Worm (Caenorhabditis elegans) whole organism, late embryonic: ENCODE data around the gene abhd-3.2.

Source experiments
- K09A11.1 ChIP-seq: sonication (generic microtip); optimal IDR thresholded peaks from 2 replicates; lab custom pipeline; 2017; ENCODE audit warnings: antibody characterized with exemption, mild to moderate bottlenecking, missing genetic modification characterization, missing compliant biosample characterization; ENCODE audit not compliant: insufficient read depth
- ahr-1 ChIP-seq: sonication (generic microtip); optimal IDR thresholded peaks from 2 replicates; lab custom pipeline; 2016; ENCODE audit warnings: missing genetic modification characterization, missing compliant biosample characterization
- ceh-14 ChIP-seq: sonication (generic microtip); optimal IDR thresholded peaks from 2 replicates; lab custom pipeline; 2016; ENCODE audit warnings: missing genotype, missing genetic modification characterization, missing compliant biosample characterization
- ceh-18 ChIP-seq: sonication (generic microtip); optimal IDR thresholded peaks from 2 replicates; lab custom pipeline; 2016; ENCODE audit warnings: missing genetic modification characterization, missing compliant biosample characterization
- ceh-19 ChIP-seq: fragments of 200-800 bp; sonication (Bioruptor generic); optimal IDR thresholded peaks from 2 replicates; lab custom pipeline; 2018; ENCODE audit warnings: mild to moderate bottlenecking, missing genetic modification characterization, missing compliant biosample characterization
- ceh-22 ChIP-seq: sonication (generic microtip); optimal IDR thresholded peaks from 2 replicates; lab custom pipeline; 2017; ENCODE audit warnings: missing biosample characterization, missing genetic modification characterization
- ceh-31 ChIP-seq: sonication (generic microtip); optimal IDR thresholded peaks from 2 replicates; lab custom pipeline; 2016; ENCODE audit warnings: missing genetic modification characterization, missing compliant biosample characterization
- ceh-34 ChIP-seq: sonication (generic microtip); optimal IDR thresholded peaks from 2 replicates; lab custom pipeline; 2016; ENCODE audit warnings: mild to moderate bottlenecking, missing genetic modification characterization, missing compliant biosample characterization
- ceh-45 ChIP-seq: fragments of 200-800 bp; sonication (Bioruptor generic); IDR thresholded peaks from 2 replicates; pipeline ENCODE4 v1.3.6; 2022; ENCODE audit warnings: missing genetic modification reagents, missing genetic modification characterization, missing compliant biosample characterization
- ceh-48 ChIP-seq: sonication (generic microtip); optimal IDR thresholded peaks from 2 replicates; lab custom pipeline; 2016; ENCODE audit warnings: missing genetic modification characterization, inconsistent platforms, missing compliant biosample characterization
- ets-4 ChIP-seq: sonication (generic microtip); optimal IDR thresholded peaks from 2 replicates; lab custom pipeline; 2016; ENCODE audit warnings: missing genetic modification characterization, missing compliant biosample characterization
- eyg-1 ChIP-seq: sonication (generic microtip); optimal IDR thresholded peaks from 2 replicates; lab custom pipeline; 2016; ENCODE audit warnings: missing genotype, missing genetic modification characterization, missing compliant biosample characterization
- fax-1 ChIP-seq: sonication (generic microtip); optimal IDR thresholded peaks from 2 replicates; lab custom pipeline; 2016; ENCODE audit warnings: missing genotype, missing genetic modification characterization, missing compliant biosample characterization
- gmeb-2 ChIP-seq: sonication (generic microtip); optimal IDR thresholded peaks from 2 replicates; lab custom pipeline; 2016; ENCODE audit warnings: missing genetic modification characterization, inconsistent platforms, missing compliant biosample characterization
- hlh-15 ChIP-seq: sonication (generic microtip); optimal IDR thresholded peaks from 2 replicates; lab custom pipeline; 2016; ENCODE audit warnings: missing genetic modification characterization, missing compliant biosample characterization
- hlh-30 ChIP-seq: sonication (generic microtip); optimal IDR thresholded peaks from 2 replicates; lab custom pipeline; 2017; ENCODE audit warnings: antibody characterized with exemption, missing genetic modification characterization, missing compliant biosample characterization; ENCODE audit not compliant: insufficient read depth
- hlh-6 ChIP-seq: sonication (generic microtip); optimal IDR thresholded peaks from 2 replicates; lab custom pipeline; 2016; ENCODE audit warnings: missing genotype, missing genetic modification characterization, missing compliant biosample characterization
- hlh-8 ChIP-seq: sonication (generic microtip); optimal IDR thresholded peaks from 2 replicates; lab custom pipeline; 2016; ENCODE audit warnings: missing genotype, missing genetic modification characterization, missing compliant biosample characterization
- madf-2 ChIP-seq: sonication (generic microtip); optimal IDR thresholded peaks from 2 replicates; lab custom pipeline; 2017; ENCODE audit warnings: missing genetic modification characterization, missing compliant biosample characterization
- nfya-1 ChIP-seq: sonication (generic microtip); optimal IDR thresholded peaks from 2 replicates; lab custom pipeline; 2017; ENCODE audit warnings: missing genetic modification characterization, mild to moderate bottlenecking, missing compliant biosample characterization, antibody characterized with exemption, moderate library complexity
- nhr-11 ChIP-seq: fragments of 150-350 bp; optimal IDR thresholded peaks from 2 replicates; lab custom pipeline; 2014; ENCODE audit warnings: missing biosample characterization, missing genetic modification characterization
- npax-4 ChIP-seq: sonication (generic microtip); optimal IDR thresholded peaks from 2 replicates; lab custom pipeline; 2016; ENCODE audit warnings: missing genetic modification characterization, missing compliant biosample characterization
- odd-2 ChIP-seq: sonication (generic microtip); optimal IDR thresholded peaks from 2 replicates; lab custom pipeline; 2017; ENCODE audit warnings: antibody characterized with exemption, mild to moderate bottlenecking, missing genetic modification characterization, missing compliant biosample characterization
- pag-3 ChIP-seq: sonication (generic microtip); optimal IDR thresholded peaks from 2 replicates; lab custom pipeline; 2016; ENCODE audit warnings: missing compliant biosample characterization, missing genetic modification characterization, borderline replicate concordance
- pax-1 ChIP-seq: fragments of 150-350 bp; optimal IDR thresholded peaks from 2 replicates; lab custom pipeline; 2014; ENCODE audit warnings: missing biosample characterization, missing genetic modification characterization
- pha-2 ChIP-seq: sonication (generic microtip); optimal IDR thresholded peaks from 2 replicates; lab custom pipeline; 2017; ENCODE audit warnings: mild to moderate bottlenecking, missing genetic modification characterization, missing compliant biosample characterization
- ref-2 ChIP-seq: sonication (generic microtip); optimal IDR thresholded peaks from 2 replicates; lab custom pipeline; 2016; ENCODE audit warnings: missing genetic modification characterization, missing compliant biosample characterization
- rnt-1 ChIP-seq: sonication (generic microtip); optimal IDR thresholded peaks from 2 replicates; lab custom pipeline; 2016; ENCODE audit warnings: missing genetic modification characterization, missing compliant biosample characterization
- sdc-2 ChIP-seq: sonication (generic microtip); optimal IDR thresholded peaks from 2 replicates; lab custom pipeline; 2016; ENCODE audit warnings: missing genotype, missing genetic modification characterization, missing compliant biosample characterization
- sox-2 ChIP-seq: fragments of 200-800 bp; sonication (Bioruptor generic); IDR thresholded peaks from 2 replicates; pipeline ENCODE4 v1.3.6; 2022; ENCODE audit warnings: missing genetic modification reagents, missing genetic modification characterization, missing compliant biosample characterization
- tbx-2 ChIP-seq: sonication (generic microtip); optimal IDR thresholded peaks from 2 replicates; lab custom pipeline; 2016; ENCODE audit warnings: missing genetic modification characterization, missing compliant biosample characterization
- tbx-7 ChIP-seq: sonication (generic microtip); optimal IDR thresholded peaks from 2 replicates; lab custom pipeline; 2016; ENCODE audit warnings: missing genotype, missing genetic modification characterization, missing compliant biosample characterization
- unc-42 ChIP-seq: sonication (generic microtip); optimal IDR thresholded peaks from 2 replicates; lab custom pipeline; 2016; ENCODE audit warnings: missing genotype, missing genetic modification characterization, missing compliant biosample characterization
- unc-55 ChIP-seq: sonication (generic microtip); optimal IDR thresholded peaks from 2 replicates; lab custom pipeline; 2017; ENCODE audit warnings: missing biosample characterization, missing genetic modification reagents, missing genetic modification characterization

abhd-3.2 gene

DNA sequence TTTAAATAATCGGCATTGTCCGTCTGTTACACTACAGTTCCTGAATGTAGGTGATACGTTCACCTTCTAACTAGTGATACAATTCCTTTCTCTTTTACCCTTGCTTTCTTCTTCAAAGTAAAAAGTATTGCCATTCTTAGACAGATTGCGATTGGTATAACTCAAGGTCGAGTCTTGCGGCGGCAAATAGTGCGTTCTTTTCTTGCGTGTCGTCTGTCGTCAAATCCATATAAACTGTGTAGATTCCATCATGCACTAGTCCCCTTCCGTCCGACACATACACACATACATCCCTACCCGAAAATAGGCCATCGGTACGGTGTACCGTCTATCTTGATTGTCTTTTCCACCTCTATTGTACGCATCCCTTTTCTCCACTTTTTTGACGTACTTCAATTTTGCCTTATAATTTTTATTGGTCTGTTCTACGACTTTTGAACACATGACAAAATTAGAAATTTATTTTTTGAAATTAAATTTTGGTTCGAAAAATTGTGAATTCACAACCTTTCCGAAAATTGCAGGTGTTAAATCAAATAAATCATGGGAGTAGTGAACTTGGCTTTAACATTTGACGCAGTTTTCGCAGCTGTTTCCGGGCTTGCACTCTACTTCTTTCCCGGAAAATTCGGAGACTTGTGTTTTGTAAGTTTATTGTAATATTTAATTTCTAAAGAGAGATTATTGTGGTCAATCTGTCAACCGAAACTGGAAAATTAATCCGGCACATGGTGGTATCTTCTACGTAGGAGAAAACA lies 2.6 kb upstream of the abhd-3.2 start, which contains the start of gene C44C1.1:
TSS of gene C44C1.1 (plus strand) at position 525 of the 758 bp plus-strand sequence.
- no peak for TF ChIP-seq gmeb-2 (tag; lab: Kevin White, UChicago)
- no peak for TF ChIP-seq unc-55 (GFP tag; lab: Kevin White, UChicago)
- no peak for TF ChIP-seq pag-3 (tag; lab: Kevin White, UChicago)
- TF ChIP-seq hlh-15 (tag; lab: Kevin White, UChicago): no peak
- no peak for TF ChIP-seq tbx-2 (tag; lab: Kevin White, UChicago)
- TF ChIP-seq nhr-11 (tag; lab: Kevin White, UChicago): no peak
- no peak for TF ChIP-seq pax-1
- no peak for TF ChIP-seq ceh-19 (GFP tag; lab: Kevin White, UChicago)
- TF ChIP-seq K09A11.1 (tag; lab: Kevin White, UChicago): no peak
- no peak for TF ChIP-seq hlh-30
- no peak for TF ChIP-seq nfya-1 (tag; lab: Kevin White, UChicago)
- TF ChIP-seq ceh-22 (tag; lab: Kevin White, UChicago): no peak
- no peak for TF ChIP-seq ets-4
- no peak for TF ChIP-seq eyg-1 (tag; lab: Kevin White, UChicago)
- TF ChIP-seq, all 69 proteins: peak for 0

DNA sequence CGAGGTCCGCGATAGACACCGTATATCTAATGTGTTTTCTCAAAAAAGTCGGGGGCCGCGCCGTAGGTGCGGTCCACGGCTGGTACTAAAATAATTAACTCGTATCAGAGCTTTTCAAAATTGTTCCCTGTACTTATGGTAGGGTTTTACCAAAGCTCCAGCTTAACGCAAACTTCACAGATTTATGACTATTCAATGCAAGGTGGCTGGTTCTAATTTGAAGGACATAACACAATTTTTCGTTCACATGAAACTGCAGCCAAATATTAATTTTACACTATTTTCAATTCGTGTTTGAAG lies 2.6 kb downstream of the abhd-3.2 start:
- TF ChIP-seq madf-2 (tag; lab: Kevin White, UChicago): no peak
- no peak for TF ChIP-seq pax-1
- no peak for TF ChIP-seq rnt-1 (tag; lab: Kevin White, UChicago)
- no peak for TF ChIP-seq ceh-45 (GFP tag; lab: Robert Waterston, UW)
- no peak for TF ChIP-seq ahr-1
- TF ChIP-seq odd-2: no peak
- TF ChIP-seq ceh-34: no peak
- TF ChIP-seq unc-42 (tag; lab: Kevin White, UChicago): no peak
- no peak for TF ChIP-seq npax-4
- no peak for TF ChIP-seq hlh-6 (tag; lab: Kevin White, UChicago)
- no peak for TF ChIP-seq ceh-48 (tag; lab: Kevin White, UChicago)

DNA sequence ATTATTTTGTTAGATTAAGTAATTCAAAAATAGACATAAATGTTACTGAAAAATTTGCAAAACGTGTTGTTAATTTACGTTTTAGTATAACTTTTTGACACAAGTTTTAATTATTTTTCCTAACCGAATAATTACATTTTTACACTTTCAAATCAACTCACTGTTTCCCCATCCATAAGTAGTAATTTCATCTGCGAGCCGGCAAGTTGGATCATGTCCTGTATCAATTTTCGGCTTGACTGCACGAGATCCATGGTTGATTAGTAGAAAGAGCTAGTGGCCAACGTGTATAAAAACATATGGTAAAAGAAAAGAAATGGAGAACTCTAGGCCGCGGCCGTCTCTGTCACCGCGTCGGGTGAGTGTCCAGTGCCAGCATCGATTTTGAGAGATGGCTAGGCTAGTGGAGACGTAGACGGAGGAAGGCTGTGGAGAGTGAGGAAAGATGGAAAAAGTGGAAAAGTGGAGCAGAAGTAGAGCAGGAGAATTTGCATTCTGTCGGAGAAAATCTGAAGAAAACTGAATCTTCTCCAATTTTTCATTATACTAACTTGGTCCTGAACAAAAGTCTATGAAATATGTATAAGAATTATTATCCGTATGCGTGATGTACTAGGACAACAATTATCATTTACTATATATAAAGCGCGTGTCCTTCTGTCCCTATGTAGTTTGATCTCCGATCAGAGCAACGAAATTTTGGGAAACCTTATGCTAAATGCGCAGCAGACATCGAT lies 3.1 kb downstream of the abhd-3.2 start, which contains the start of gene vps-45:
TSS of gene vps-45 (minus strand) at position 350 of the 737 bp plus-strand sequence.
- TF ChIP-seq ref-2 (tag; lab: Kevin White, UChicago) (peak; percentile 56), fax-1 (no peak), ceh-48 (tag; lab: Kevin White, UChicago) (peak; percentile 80), sdc-2 (tag; lab: Kevin White, UChicago) (peak; percentile 35), ets-4 (peak; percentile 15), pha-2 (tag; lab: Kevin White, UChicago) (no peak), ahr-1 (no peak), nfya-1 (tag; lab: Kevin White, UChicago) (peak; percentile 46), tbx-2 (tag; lab: Kevin White, UChicago) (peak; percentile 20), ceh-31 (tag; lab: Kevin White, UChicago) (peak; percentile 69), unc-42 (tag; lab: Kevin White, UChicago) (peak; percentile 15), ceh-18 (peak; percentile 14), hlh-8 (tag; lab: Kevin White, UChicago) (peak; percentile 24)
- TF ChIP-seq, all 69 proteins: peak for 10

DNA sequence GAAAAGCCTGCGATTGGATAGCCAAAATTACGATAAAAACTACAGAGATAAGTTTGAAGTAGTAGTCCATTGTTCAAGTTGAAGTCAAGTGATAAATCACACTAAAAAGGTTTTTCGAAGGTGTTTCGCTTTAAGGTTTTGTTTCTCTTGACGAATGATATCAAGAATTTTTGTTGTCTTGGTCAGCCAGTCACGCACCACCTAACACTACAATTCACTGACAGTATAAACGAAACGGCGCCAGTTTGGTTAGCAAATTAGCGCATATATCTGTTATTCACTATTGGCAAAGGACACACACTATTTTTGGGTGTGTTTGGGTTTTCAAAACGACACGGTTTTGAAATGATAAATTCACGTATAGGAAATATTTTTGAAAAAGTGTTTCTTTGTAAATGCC lies 7.7 kb downstream of the abhd-3.2 start, which contains the start of gene C44C1.6:
TSS of gene C44C1.6 (minus strand) at position 199 of the 400 bp plus-strand sequence.
- TF ChIP-seq gmeb-2 (tag; lab: Kevin White, UChicago): no peak
- no peak for TF ChIP-seq ceh-14 (tag; lab: Kevin White, UChicago)
- no peak for TF ChIP-seq fax-1
- no peak for TF ChIP-seq tbx-7 (tag; lab: Kevin White, UChicago)
- TF ChIP-seq npax-4: no peak
- no peak for TF ChIP-seq sox-2 (GFP tag; lab: Robert Waterston, UW)
- no peak for TF ChIP-seq hlh-8 (tag; lab: Kevin White, UChicago)
